Worm (Caenorhabditis elegans) whole organism, midembryonic: ENCODE data around the gene T12D8.5.

ENCODE experiments used
- T22C8.4 ChIP-seq: fragments of 200-800 bp; sonication (Bioruptor generic); IDR thresholded peaks from 2 replicates; pipeline ENCODE4 v1.3.6; 2022; ENCODE audit warnings: missing genetic modification characterization, missing compliant biosample characterization
- cog-1 ChIP-seq: sonication (generic microtip); optimal IDR thresholded peaks from 2 replicates; lab custom pipeline; 2016; ENCODE audit warnings: missing genetic modification characterization, missing compliant biosample characterization
- klf-2 ChIP-seq: fragments of 200-800 bp; sonication (Bioruptor generic); conservative IDR thresholded peaks from 2 replicates; pipeline ENCODE4 v1.3.6; 2022; ENCODE audit warnings: missing genetic modification reagents, missing genetic modification characterization, missing compliant biosample characterization
- med-1 ChIP-seq: sonication (generic microtip); optimal IDR thresholded peaks from 2 replicates; lab custom pipeline; 2017; ENCODE audit warnings: missing genetic modification characterization, mild to moderate bottlenecking, missing compliant biosample characterization, antibody characterized with exemption, missing genetic modification reagents; ENCODE audit not compliant: insufficient read depth
- ref-1 ChIP-seq: fragments of 200-800 bp; sonication (Bioruptor generic); conservative IDR thresholded peaks from 2 replicates; pipeline ENCODE4 v1.3.6; 2022; ENCODE audit warnings: missing genetic modification reagents, missing genetic modification characterization, missing compliant biosample characterization
- tab-1 ChIP-seq: fragments of 200-800 bp; sonication (Bioruptor generic); IDR thresholded peaks from 2 replicates; pipeline ENCODE4 v1.3.6; 2022; ENCODE audit warnings: missing genetic modification characterization, missing compliant biosample characterization
- ztf-23 ChIP-seq: fragments of 200-800 bp; sonication (Bioruptor generic); IDR thresholded peaks from 2 replicates; pipeline ENCODE4 v1.3.6; 2022; ENCODE audit warnings: missing genetic modification reagents, missing genetic modification characterization, missing compliant biosample characterization

DNA sequence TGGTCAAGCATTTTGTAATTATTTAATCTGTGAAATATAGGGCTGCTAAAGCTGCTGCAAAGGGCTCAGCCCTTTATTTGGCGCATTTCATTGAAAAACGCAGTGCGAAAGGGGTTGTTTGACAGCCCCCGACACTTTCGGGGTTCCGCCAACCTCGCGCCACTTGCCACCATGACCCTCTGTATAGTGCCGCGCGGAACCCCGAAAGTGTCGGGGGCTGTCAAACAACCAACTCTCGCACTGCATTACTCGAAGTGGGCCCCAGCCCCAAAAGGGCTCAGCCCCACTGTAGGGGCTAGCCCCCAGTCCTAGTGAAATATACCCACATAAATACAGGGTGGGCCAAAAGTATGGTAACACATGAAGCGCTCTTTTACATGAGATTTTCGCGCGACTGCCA is 26.3 kb downstream of the T12D8.5 start:
- no peak for TF ChIP-seq T22C8.4
- no peak for TF ChIP-seq ref-1
- no peak for TF ChIP-seq klf-2 (GFP tag; lab: Robert Waterston, UW)
- no peak for TF ChIP-seq cog-1
- TF ChIP-seq tab-1 (GFP tag; lab: Robert Waterston, UW), result no peak
- no peak for TF ChIP-seq ztf-23 (GFP tag; lab: Robert Waterston, UW)
- TF ChIP-seq med-1, result no peak
